Worm (Caenorhabditis elegans): ENCODE measurements around the gene lin-23.

Gene lin-23

ce11 chrII:6348360-6348759 lies 22.7 kb upstream of the lin-23 start (continued):
- TF ChIP-seq mxl-1 (tag; optimal IDR thresholded peaks at IDR 0.05) (no peak), B0019.2 (GFP tag; conservative IDR thresholded peaks at IDR 0.05) (no peak), F37B4.10 (GFP tag; IDR thresholded peaks at IDR 0.05) (no peak), sdz-38 (tag; optimal IDR thresholded peaks at IDR 0.05) (no peak), let-526 (GFP tag; IDR thresholded peaks at IDR 0.05) (peak; percentile 75; the same call in 1 of the 2 replicates), F10E7.11 (tag; optimal IDR thresholded peaks at IDR 0.05) (no peak), nfya-2 (GFP tag; IDR thresholded peaks at IDR 0.05) (no peak), Y95B8A.8 (GFP tag; IDR thresholded peaks at IDR 0.05) (0 out of 2 replicates have a peak, but pooled peaks have one; percentile 11), him-1 (tag; optimal IDR thresholded peaks at IDR 0.05) (no peak), F22D6.2 (tag; optimal IDR thresholded peaks at IDR 0.05) (peak; percentile 52), F57A8.1 (GFP tag; optimal IDR thresholded peaks at IDR 0.05) (no peak), akir-1 (GFP tag; optimal IDR thresholded peaks at IDR 0.05) (no peak), Y67H2A.10 (GFP tag; conservative IDR thresholded peaks at IDR 0.05) (peak; percentile 74), ceh-79 (tag; optimal IDR thresholded peaks at IDR 0.05) (no peak), ztf-6 (GFP tag; IDR thresholded peaks at IDR 0.05) (no peak), bed-2 (GFP tag; IDR thresholded peaks at IDR 0.05) (no peak), lag-1 (GFP tag; IDR thresholded peaks at IDR 0.05) (no peak), attf-3 (GFP tag; conservative IDR thresholded peaks at IDR 0.05) (no peak), snpc-1.1 (tag; optimal IDR thresholded peaks at IDR 0.05; ENCODE audit: insufficient read depth) (peak; percentile 16), mel-28 (tag; optimal IDR thresholded peaks at IDR 0.05; ENCODE audit: borderline replicate concordance) (no peak), die-1 (tag; optimal IDR thresholded peaks at IDR 0.05) (peak; percentile 35), hsf-1 (GFP tag; IDR thresholded peaks at IDR 0.05) (0 out of 2 replicates have a peak, but pooled peaks have one; percentile 53), aptf-2 (GFP tag; conservative IDR thresholded peaks at IDR 0.05) (no peak), egl-18 (GFP tag; IDR thresholded peaks at IDR 0.05) (peak; percentile 42; the same call in 1 of the 2 replicates), lin-35 (GFP tag; optimal IDR thresholded peaks at IDR 0.05) (peak in 1 of 3 experiments; percentile 80), fkh-3 (tag; optimal IDR thresholded peaks at IDR 0.05) (no peak), pha-4 (tag; optimal IDR thresholded peaks at IDR 0.05) (peak; percentile 79), nhr-80 (tag; optimal IDR thresholded peaks at IDR 0.05) (peak; percentile 80), Y56A3A.18 (GFP tag; IDR thresholded peaks at IDR 0.05) (no peak), tlf-1 (GFP tag; optimal IDR thresholded peaks at IDR 0.05) (peak; percentile 64), egl-44 (GFP tag; IDR thresholded peaks at IDR 0.05) (peak; percentile 81), nhr-120 (GFP tag; IDR thresholded peaks at IDR 0.05) (no peak), ztf-22 (GFP tag; optimal IDR thresholded peaks at IDR 0.05) (no peak), gei-17 (GFP tag; optimal IDR thresholded peaks at IDR 0.05) (peak; percentile 56), bed-1 (GFP tag; IDR thresholded peaks at IDR 0.05) (no peak), cebp-2 (GFP tag; IDR thresholded peaks at IDR 0.05) (no peak), hlh-26 (GFP tag; conservative IDR thresholded peaks at IDR 0.05) (no peak), B0336.3 (GFP tag; IDR thresholded peaks at IDR 0.05) (no peak), rec-8 (tag; optimal IDR thresholded peaks at IDR 0.05) (no peak), D2030.7 (GFP tag; IDR thresholded peaks at IDR 0.05) (no peak), dox-1 (GFP tag; IDR thresholded peaks at IDR 0.05) (peak; percentile 54; the same call in 1 of the 2 replicates), egrh-3 (GFP tag; IDR thresholded peaks at IDR 0.05) (peak; percentile 53; the same call in 1 of the 2 replicates), T26A5.8 (tag; optimal IDR thresholded peaks at IDR 0.05) (no peak), tbx-9 (tag; optimal IDR thresholded peaks at IDR 0.05; ENCODE audit: borderline replicate concordance) (no peak), ceh-27 (GFP tag; optimal IDR thresholded peaks at IDR 0.05) (peak; percentile 87), dpff-1 (tag; optimal IDR thresholded peaks at IDR 0.05) (no peak), hmg-1.2 (GFP tag; IDR thresholded peaks at IDR 0.05) (peak; percentile 80), ztf-25 (GFP tag; IDR thresholded peaks at IDR 0.05) (no peak), efl-1 (GFP tag; optimal IDR thresholded peaks at IDR 0.05) (no peak)

All from whole organism, young adult.